Worm (Caenorhabditis elegans): ENCODE data around the gene F35C11.4.

ce11 chrII:8216922-8217321, 31.9 kb upstream of the F35C11.4 start, which contains the start of gene ifg-1:
- no peak for TF ChIP-seq nfya-1 (tag; optimal IDR thresholded peaks at IDR 0.05)
- TF ChIP-seq eyg-1 (tag; optimal IDR thresholded peaks at IDR 0.05) = no peak
- TF ChIP-seq nhr-11 (tag; optimal IDR thresholded peaks at IDR 0.05) = no peak
- no peak for TF ChIP-seq hlh-30 (tag; optimal IDR thresholded peaks at IDR 0.05; ENCODE audit: insufficient read depth)
- TF ChIP-seq sdc-2 (tag; optimal IDR thresholded peaks at IDR 0.05) = no peak
- no peak for TF ChIP-seq ceh-19 (GFP tag; optimal IDR thresholded peaks at IDR 0.05)
- TF ChIP-seq Y22D7AL.16 (tag; optimal IDR thresholded peaks at IDR 0.05) = no peak
- no peak for TF ChIP-seq pqm-1 (tag; optimal IDR thresholded peaks at IDR 0.05)
- no peak for TF ChIP-seq ama-1 (optimal IDR thresholded peaks at IDR 0.05)
- TF ChIP-seq elt-2 (tag; optimal IDR thresholded peaks at IDR 0.05) = no peak
- no peak for TF ChIP-seq K02D7.2 (tag; optimal IDR thresholded peaks at IDR 0.05)
- no peak for TF ChIP-seq ceh-14 (tag; optimal IDR thresholded peaks at IDR 0.05)

Measured in whole organism, late embryonic.